Fruit fly (Drosophila melanogaster) whole organism, embryonic: ENCODE results near the gene CG15336.

Source experiments
- Adf1 ChIP-seq: fragments of 200-800 bp; sonication (Bioruptor generic); IDR thresholded peaks from 2 replicates; pipeline ENCODE4 v1.3.6; 2022; ENCODE audit warnings: missing biosample characterization, missing genetic modification characterization
- Antp ChIP-seq: fragments of 200-800 bp; sonication (Bioruptor generic); optimal IDR thresholded peaks from 3 replicates; lab custom pipeline; 2016; ENCODE audit warnings: missing biosample characterization, missing genetic modification characterization
- Atf3 ChIP-seq: fragments of 200-800 bp; sonication (Bioruptor generic); optimal IDR thresholded peaks from 3 replicates; lab custom pipeline; 2016; ENCODE audit warnings: missing biosample characterization, missing genetic modification characterization
- Bgb ChIP-seq: fragments of 200-800 bp; sonication (Bioruptor generic); IDR thresholded peaks from 2 replicates; pipeline ENCODE4 v1.3.6; 2022; ENCODE audit warnings: missing biosample characterization, missing genetic modification characterization; ENCODE audit not compliant: partially characterized antibody
- CG10274 ChIP-seq: fragments of 200-800 bp; sonication (Bioruptor generic); optimal IDR thresholded peaks from 3 replicates; lab custom pipeline; 2017; ENCODE audit warnings: missing biosample characterization, mild to moderate bottlenecking, missing genetic modification characterization
- CG10543 ChIP-seq: fragments of 200-800 bp; sonication (Bioruptor generic); optimal IDR thresholded peaks from 3 replicates; lab custom pipeline; 2017; ENCODE audit warnings: missing biosample characterization, mild to moderate bottlenecking, missing genetic modification characterization, moderate library complexity
- CG11456 ChIP-seq: fragments of 200-800 bp; sonication (Bioruptor generic); IDR thresholded peaks from 3 replicates; pipeline ENCODE4 v1.3.6; 2022; ENCODE audit warnings: missing biosample characterization, missing genetic modification characterization
- CG15269 ChIP-seq: fragments of 200-800 bp; sonication (Bioruptor generic); optimal IDR thresholded peaks from 2 replicates; lab custom pipeline; 2018; ENCODE audit warnings: missing biosample characterization, mild to moderate bottlenecking, missing genetic modification characterization, moderate library complexity
- CG18599 ChIP-seq: fragments of 200-800 bp; sonication (Bioruptor generic); optimal IDR thresholded peaks from 3 replicates; lab custom pipeline; 2017; ENCODE audit warnings: missing biosample characterization, missing genetic modification characterization, mild to moderate bottlenecking, moderate library complexity, missing genetic modification reagents
- CG2199 ChIP-seq: fragments of 200-800 bp; sonication (Bioruptor generic); IDR thresholded peaks from 3 replicates; pipeline ENCODE4 v1.3.6; 2022; ENCODE audit warnings: missing biosample characterization, missing genetic modification characterization
- CG32772 ChIP-seq: fragments of 200-800 bp; sonication (Bioruptor generic); IDR thresholded peaks from 2 replicates; pipeline ENCODE4 v1.3.6; 2022; ENCODE audit warnings: missing biosample characterization, missing genetic modification characterization
- CG34376 ChIP-seq: fragments of 200-800 bp; sonication (Bioruptor generic); optimal IDR thresholded peaks from 2 replicates; lab custom pipeline; 2018; ENCODE audit warnings: missing biosample characterization, mild to moderate bottlenecking, missing genetic modification characterization
- CG34422 ChIP-seq: fragments of 200-800 bp; sonication (Bioruptor generic); IDR thresholded peaks from 3 replicates; pipeline ENCODE4 v1.3.6; 2022; ENCODE audit warnings: missing biosample characterization, missing genetic modification characterization
- CG4360 ChIP-seq: fragments of 200-800 bp; sonication (Bioruptor generic); IDR thresholded peaks from 2 replicates; pipeline ENCODE4 v1.3.6; 2022; ENCODE audit warnings: missing biosample characterization, missing genetic modification characterization
- CG5953 ChIP-seq: fragments of 200-800 bp; sonication (Bioruptor generic); IDR thresholded peaks from 2 replicates; pipeline ENCODE4 v1.3.6; 2022; ENCODE audit warnings: missing biosample characterization, missing genetic modification characterization
- CG6175 ChIP-seq: fragments of 200-800 bp; sonication (Bioruptor generic); IDR thresholded peaks from 3 replicates; pipeline ENCODE4 v1.3.6; 2022; ENCODE audit warnings: missing biosample characterization, missing genetic modification characterization
- CG6272 ChIP-seq: fragments of 200-800 bp; sonication (Bioruptor generic); IDR thresholded peaks from 2 replicates; pipeline ENCODE4 v1.3.6; 2022; ENCODE audit warnings: missing biosample characterization, missing genetic modification characterization
- CG8944 ChIP-seq: fragments of 200-800 bp; sonication (Bioruptor generic); optimal IDR thresholded peaks from 3 replicates; lab custom pipeline; 2016; ENCODE audit warnings: missing biosample characterization, missing genetic modification characterization
- Doc2 ChIP-seq: fragments of 200-800 bp; sonication (Bioruptor generic); IDR thresholded peaks from 2 replicates; pipeline ENCODE4 v1.3.6; 2022; ENCODE audit warnings: missing biosample characterization, missing genetic modification characterization
- E2f2 ChIP-seq: fragments of 200-800 bp; sonication (Bioruptor generic); IDR thresholded peaks from 2 replicates; pipeline ENCODE4 v1.3.6; 2022; ENCODE audit warnings: missing biosample characterization, missing genetic modification characterization
- Fer1 ChIP-seq: fragments of 200-800 bp; sonication (Bioruptor generic); optimal IDR thresholded peaks from 2 replicates; lab custom pipeline; 2017; ENCODE audit warnings: missing biosample characterization, mild to moderate bottlenecking, missing genetic modification characterization
- H15 ChIP-seq: fragments of 200-800 bp; sonication (Bioruptor generic); IDR thresholded peaks from 3 replicates; pipeline ENCODE4 v1.3.6; 2022; ENCODE audit warnings: missing biosample characterization, missing genetic modification characterization
- HLH4C ChIP-seq: fragments of 200-800 bp; sonication (Bioruptor generic); IDR thresholded peaks from 3 replicates; pipeline ENCODE4 v1.3.6; 2022; ENCODE audit warnings: missing biosample characterization, missing genetic modification characterization; ENCODE audit not compliant: partially characterized antibody
- HmgD ChIP-seq: fragments of 200-800 bp; sonication (Bioruptor generic); optimal IDR thresholded peaks from 3 replicates; lab custom pipeline; 2016; ENCODE audit warnings: missing biosample characterization, missing genetic modification characterization
- HmgZ ChIP-seq: fragments of 200-800 bp; sonication (Bioruptor generic); optimal IDR thresholded peaks from 2 replicates; lab custom pipeline; 2018; ENCODE audit warnings: missing biosample characterization, mild to moderate bottlenecking, missing genetic modification characterization
- Jarid2 ChIP-seq: fragments of 200-800 bp; sonication (Bioruptor generic); optimal IDR thresholded peaks from 3 replicates; lab custom pipeline; 2017; ENCODE audit warnings: mild to moderate bottlenecking, missing biosample characterization, missing genetic modification reagents, missing genetic modification characterization
- Nf-YC ChIP-seq: fragments of 200-800 bp; optimal IDR thresholded peaks from 3 replicates; lab custom pipeline; 2019; ENCODE audit warnings: missing biosample characterization, mild to moderate bottlenecking, missing genetic modification characterization, moderate library complexity
- Poxn ChIP-seq: fragments of 200-800 bp; sonication (Bioruptor generic); IDR thresholded peaks from 2 replicates; pipeline ENCODE4 v1.3.6; 2022; ENCODE audit warnings: missing biosample characterization, missing genetic modification characterization
- Sry-β ChIP-seq: fragments of 200-800 bp; sonication (Bioruptor generic); optimal IDR thresholded peaks from 2 replicates; lab custom pipeline; 2018; ENCODE audit warnings: missing biosample characterization, mild to moderate bottlenecking, missing genetic modification characterization, moderate library complexity
- Trl ChIP-seq, 3 experiments: fragments of >200 bp in 2 of 3; fragments of 200-800 bp in 1 of 3; sonication (Bioruptor generic) in 1 of 3; optimal IDR thresholded peaks; 2 replicates in 1 of 3; 3 replicates in 2 of 3; lab custom pipeline; 2016 to 2017; ENCODE audit warnings: missing biosample characterization in 1 of 3, missing genetic modification characterization in 1 of 3
- ase ChIP-seq: fragments of 200-800 bp; sonication (Bioruptor generic); IDR thresholded peaks from 3 replicates; pipeline ENCODE4 v1.3.6; 2022; ENCODE audit warnings: missing biosample characterization, missing genetic modification characterization
- cad ChIP-seq: fragments of >200 bp; optimal IDR thresholded peaks from 2 replicates; lab custom pipeline; 2017; ENCODE audit warnings: missing biosample characterization, missing genetic modification characterization
- cwo ChIP-seq: fragments of 200-800 bp; sonication (Bioruptor generic); optimal IDR thresholded peaks from 3 replicates; lab custom pipeline; 2017; ENCODE audit warnings: missing biosample characterization, missing genetic modification characterization, mild to moderate bottlenecking, moderate library complexity, missing genetic modification reagents
- gro ChIP-seq: fragments of 200-800 bp; sonication (Bioruptor generic); optimal IDR thresholded peaks from 2 replicates; lab custom pipeline; 2016; ENCODE audit warnings: missing biosample characterization, missing genetic modification characterization
- hkb ChIP-seq, 2 experiments: fragments of 200-800 bp in 1 of 2; fragments of >200 bp in 1 of 2; sonication (Bioruptor generic) in 1 of 2; IDR thresholded peaks in 1 of 2; optimal IDR thresholded peaks in 1 of 2; 2 replicates each; pipeline versions ENCODE4 v1.3.6 to Lab custom; 2017 to 2022; ENCODE audit warnings: missing biosample characterization in 1 of 2, missing genetic modification characterization in 1 of 2
- hth ChIP-seq: fragments of >200 bp; optimal IDR thresholded peaks from 2 replicates; lab custom pipeline; 2017; ENCODE audit warnings: inconsistent platforms
- knrl ChIP-seq: fragments of 200-800 bp; sonication (Bioruptor generic); IDR thresholded peaks from 3 replicates; pipeline ENCODE4 v1.3.6; 2022; ENCODE audit warnings: missing biosample characterization, missing genetic modification characterization; ENCODE audit not compliant: partially characterized antibody
- nerfin-2 ChIP-seq: fragments of 200-800 bp; sonication (Bioruptor generic); IDR thresholded peaks from 2 replicates; pipeline ENCODE4 v1.3.6; 2022; ENCODE audit warnings: missing biosample characterization, missing genetic modification characterization; ENCODE audit not compliant: partially characterized antibody
- nmo ChIP-seq: fragments of 200-800 bp; sonication (Bioruptor generic); optimal IDR thresholded peaks from 2 replicates; lab custom pipeline; 2018; ENCODE audit warnings: missing biosample characterization, mild to moderate bottlenecking, missing genetic modification characterization, moderate library complexity
- onecut ChIP-seq: fragments of 200-800 bp; sonication (Bioruptor generic); IDR thresholded peaks from 2 replicates; pipeline ENCODE4 v1.3.6; 2022; ENCODE audit warnings: missing biosample characterization, missing genetic modification characterization
- rib ChIP-seq: fragments of 200-800 bp; sonication (Bioruptor generic); IDR thresholded peaks from 2 replicates; pipeline ENCODE4 v1.3.6; 2022; ENCODE audit warnings: missing biosample characterization, missing genetic modification characterization
- row ChIP-seq: fragments of 200-800 bp; sonication (Bioruptor generic); IDR thresholded peaks from 3 replicates; pipeline ENCODE4 v1.3.6; 2022; ENCODE audit warnings: missing biosample characterization, missing genetic modification characterization
- sd ChIP-seq: fragments of 200-800 bp; sonication (Bioruptor generic); optimal IDR thresholded peaks from 3 replicates; lab custom pipeline; 2018; ENCODE audit warnings: missing biosample characterization, mild to moderate bottlenecking, missing genetic modification characterization, moderate library complexity
- so ChIP-seq: fragments of 200-800 bp; sonication (Bioruptor generic); IDR thresholded peaks from 3 replicates; pipeline ENCODE4 v1.3.6; 2022; ENCODE audit warnings: missing biosample characterization, missing genetic modification characterization
- sr ChIP-seq: fragments of 200-800 bp; sonication (Bioruptor generic); IDR thresholded peaks from 3 replicates; pipeline ENCODE4 v1.3.6; 2022; ENCODE audit warnings: missing biosample characterization, missing genetic modification characterization
- unc-4 ChIP-seq: fragments of 200-800 bp; sonication (Bioruptor generic); IDR thresholded peaks from 2 replicates; pipeline ENCODE4 v1.3.6; 2022; ENCODE audit warnings: missing biosample characterization, missing genetic modification characterization; ENCODE audit not compliant: partially characterized antibody
- z ChIP-seq: fragments of 200-800 bp; sonication (Bioruptor generic); IDR thresholded peaks from 3 replicates; pipeline ENCODE4 v1.3.6; 2022; ENCODE audit warnings: missing biosample characterization, missing genetic modification characterization
- zen2 ChIP-seq: fragments of 200-800 bp; sonication (Bioruptor generic); IDR thresholded peaks from 3 replicates; pipeline ENCODE4 v1.3.6; 2022; ENCODE audit warnings: missing biosample characterization, missing genetic modification characterization; ENCODE audit not compliant: partially characterized antibody

The CG15336 gene

DNA sequence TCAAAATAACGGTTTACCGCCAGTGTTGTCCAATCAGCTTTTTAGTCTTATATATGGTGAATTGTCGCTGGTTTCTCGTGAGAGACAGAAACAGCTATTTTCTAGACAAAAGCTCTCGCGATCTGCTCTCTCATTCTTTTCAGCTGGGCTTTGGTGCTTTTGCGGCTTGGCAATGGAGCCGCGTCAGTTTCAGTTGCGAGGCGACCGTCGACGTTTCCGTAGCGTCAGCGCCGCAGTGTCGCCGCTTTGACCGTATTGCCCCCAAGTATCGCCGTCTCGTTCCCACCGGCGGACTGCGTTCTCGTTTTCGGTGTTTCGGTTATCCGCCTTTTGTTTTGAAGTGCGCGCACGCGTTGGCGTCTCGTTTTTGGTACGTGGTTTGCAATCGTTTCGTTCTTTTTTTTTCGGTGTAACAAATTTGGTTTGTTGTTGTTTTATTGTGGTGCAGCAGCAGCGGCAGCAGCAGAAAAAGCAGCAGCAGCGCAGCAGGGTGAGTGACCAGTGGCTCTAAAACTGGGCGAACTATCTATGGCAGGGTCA, 45.3 kb downstream of the CG15336 start:
- TF ChIP-seq Doc2 (GFP tag; lab: Robert Waterston, UW) (no peak), H15 (GFP tag; lab: Robert Waterston, UW) (0 out of 3 replicates have a peak, but pooled peaks have one; percentile 24), Nf-YC (peak; percentile 2), Fer1 (GFP tag; lab: Kevin White, UChicago) (peak; percentile 19), unc-4 (GFP tag; lab: Robert Waterston, UW) (peak; percentile 21; the same call in 1 of the 2 replicates), Atf3 (GFP tag; lab: Kevin White, UChicago) (no peak), CG4360 (GFP tag; lab: Robert Waterston, UW) (peak; percentile 67), HmgD (GFP tag; lab: Kevin White, UChicago) (peak; percentile 4), so (GFP tag; lab: Robert Waterston, UW) (0 out of 3 replicates have a peak, but pooled peaks have one; percentile 31), HmgZ (peak; percentile 19), E2f2 (GFP tag; lab: Robert Waterston, UW) (0 out of 2 replicates have a peak, but pooled peaks have one; percentile 9), ase (GFP tag; lab: Robert Waterston, UW) (0 out of 3 replicates have a peak, but pooled peaks have one; percentile 19), Adf1 (GFP tag; lab: Robert Waterston, UW) (peak; percentile 88), CG2199 (GFP tag; lab: Robert Waterston, UW) (0 out of 3 replicates have a peak, but pooled peaks have one; percentile 53), CG10543 (peak; percentile 59), rib (GFP tag; lab: Robert Waterston, UW) (peak; percentile 45; the same call in 1 of the 2 replicates), z (GFP tag; lab: Robert Waterston, UW) (no peak), Sry-β (GFP tag; lab: Kevin White, UChicago) (peak; percentile 91), knrl (GFP tag; lab: Robert Waterston, UW) (peak; percentile 34; the same call in 1 of the 3 replicates), CG32772 (GFP tag; lab: Robert Waterston, UW) (0 out of 2 replicates have a peak, but pooled peaks have one; percentile 29), nerfin-2 (GFP tag; lab: Robert Waterston, UW) (0 out of 2 replicates have a peak, but pooled peaks have one; percentile 13), CG15269 (no peak), hth (lab: Kevin White, UChicago) (no peak), CG8944 (GFP tag; lab: Kevin White, UChicago) (peak; percentile 4), CG18599 (GFP tag; lab: Kevin White, UChicago) (peak; percentile 43), onecut (GFP tag; lab: Robert Waterston, UW) (peak; percentile 48; the same call in 1 of the 2 replicates), cwo (GFP tag; lab: Kevin White, UChicago) (peak; percentile 73), hkb (optimal IDR thresholded peaks at IDR 0.05; lab: Kevin White, UChicago) (no peak), hkb (GFP tag; IDR thresholded peaks at IDR 0.05; lab: Robert Waterston, UW) (peak; percentile 48; the same call in 1 of the 2 replicates), zen2 (peak; percentile 28; the same call in 1 of the 3 replicates), CG34376 (peak; percentile 26), cad (GFP tag; lab: Kevin White, UChicago) (peak; percentile 62), sr (GFP tag; lab: Robert Waterston, UW) (peak; percentile 80), Bgb (GFP tag; lab: Robert Waterston, UW) (peak; percentile 62; the same call in 1 of the 2 replicates), HLH4C (GFP tag; lab: Robert Waterston, UW) (peak; percentile 50), gro (peak; percentile 30), Trl (optimal IDR thresholded peaks at IDR 0.05; lab: Kevin White, UChicago) (peak; percentile 28 to 58), Trl (GFP tag; optimal IDR thresholded peaks at IDR 0.05; lab: Kevin White, UChicago) (no peak), row (GFP tag; lab: Robert Waterston, UW) (peak; percentile 73), Poxn (no peak), CG11456 (peak; percentile 70; the same call in 2 of the 3 replicates), CG5953 (GFP tag; lab: Robert Waterston, UW) (peak; percentile 57; the same call in 1 of the 2 replicates), CG10274 (no peak), CG6175 (GFP tag; lab: Robert Waterston, UW) (peak; percentile 85; the same call in 2 of the 3 replicates), Antp (GFP tag; lab: Kevin White, UChicago) (peak; percentile 19), CG34422 (GFP tag; lab: Robert Waterston, UW) (peak; percentile 58; the same call in 1 of the 3 replicates), nmo (no peak), CG6272 (GFP tag; lab: Robert Waterston, UW) (0 out of 2 replicates have a peak, but pooled peaks have one; percentile 6), Jarid2 (GFP tag; lab: Kevin White, UChicago) (peak; percentile 95), sd (tag; lab: Kevin White, UChicago) (peak; percentile 42)
